Worm (Caenorhabditis elegans): ENCODE measurements around the gene clec-134.

DNA sequence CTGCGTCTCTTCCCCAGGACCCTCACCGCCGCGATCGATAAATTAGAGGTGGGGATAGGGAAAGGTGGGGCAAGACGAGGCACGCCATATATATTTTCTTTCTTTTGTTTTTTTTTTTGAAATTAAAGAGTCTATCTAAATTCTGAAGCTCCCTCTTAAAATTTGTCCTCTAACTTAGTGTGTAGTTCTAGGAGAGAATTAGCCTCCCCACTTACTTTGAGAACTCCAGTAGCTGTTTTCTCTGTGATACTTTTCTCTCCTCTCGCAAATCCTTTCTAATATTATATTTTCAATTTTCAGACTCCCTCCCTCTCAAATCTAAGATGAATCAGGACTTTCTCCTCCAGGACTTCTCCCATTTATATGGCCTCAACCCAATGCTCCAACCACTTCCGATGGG, 42.1 kb downstream of the clec-134 start, which contains the start of gene M151.7:
- TF ChIP-seq T22C8.4 (GFP tag; IDR thresholded peaks at IDR 0.05): no peak
- no peak for TF ChIP-seq ztf-29 (GFP tag; IDR thresholded peaks at IDR 0.05)
- no peak for TF ChIP-seq ref-1 (GFP tag; conservative IDR thresholded peaks at IDR 0.05)
- no peak for TF ChIP-seq tab-1 (GFP tag; IDR thresholded peaks at IDR 0.05)
- no peak for TF ChIP-seq cog-1 (tag; optimal IDR thresholded peaks at IDR 0.05)
- no peak for TF ChIP-seq flt-1 (GFP tag; IDR thresholded peaks at IDR 0.05)

All from whole organism, midembryonic.